Fruit fly (Drosophila melanogaster) whole organism, prepupa: ENCODE measurements around the gene tx.

Source experiments
- Blimp-1 ChIP-seq: fragments of 200-800 bp; sonication (Bioruptor generic); optimal IDR thresholded peaks from 3 replicates; lab custom pipeline; 2017; ENCODE audit warnings: missing biosample characterization, missing genetic modification characterization, mild to moderate bottlenecking, moderate library complexity, missing genetic modification reagents
- CG11762 ChIP-seq: fragments of 200-800 bp; sonication (Bioruptor generic); optimal IDR thresholded peaks from 3 replicates; lab custom pipeline; 2016; ENCODE audit warnings: missing biosample characterization, missing genetic modification characterization; ENCODE audit not compliant: insufficient read depth
- CG6854 ChIP-seq: fragments of 200-800 bp; sonication (Bioruptor generic); optimal IDR thresholded peaks from 2 replicates; lab custom pipeline; 2017; ENCODE audit warnings: missing biosample characterization, mild to moderate bottlenecking, missing genetic modification characterization
- Hr39 ChIP-seq: fragments of 200-800 bp; sonication (Bioruptor generic); optimal IDR thresholded peaks from 2 replicates; lab custom pipeline; 2016; ENCODE audit warnings: missing biosample characterization, missing genetic modification characterization
- OdsH ChIP-seq: fragments of 200-800 bp; sonication (Bioruptor generic); optimal IDR thresholded peaks from 3 replicates; lab custom pipeline; 2016; ENCODE audit warnings: missing biosample characterization, missing genetic modification characterization
- acj6 ChIP-seq: fragments of 200-800 bp; sonication (Bioruptor generic); optimal IDR thresholded peaks from 3 replicates; lab custom pipeline; 2016; ENCODE audit warnings: missing biosample characterization, missing genetic modification characterization
- lz ChIP-seq: fragments of 200-800 bp; sonication (Bioruptor generic); optimal IDR thresholded peaks from 3 replicates; lab custom pipeline; 2016; ENCODE audit warnings: missing biosample characterization, missing genetic modification characterization
- salr ChIP-seq, 2 experiments: fragments of 200-800 bp; sonication (Bioruptor generic); optimal IDR thresholded peaks; 3 replicates each; lab custom pipeline; 2016 to 2018; ENCODE audit warnings: missing biosample characterization in 2 of 2, missing genetic modification characterization in 2 of 2, mild to moderate bottlenecking in 1 of 2

- no peak for TF ChIP-seq Blimp-1
- no peak for TF ChIP-seq CG11762
- no peak for TF ChIP-seq OdsH (GFP tag; lab: Kevin White, UChicago)
- TF ChIP-seq lz: no peak
- no peak for TF ChIP-seq Hr39
- no peak for TF ChIP-seq salr (GFP tag; optimal IDR thresholded peaks at IDR 0.05; lab: Kevin White, UChicago)
- no peak for TF ChIP-seq acj6
- no peak for TF ChIP-seq CG6854 (GFP tag; lab: Kevin White, UChicago)
These were observed 11.8 kb downstream of the tx start, which contains the start of gene CG5447 for dm6 chr3R:26452345-26452744.
